Worm (Caenorhabditis elegans): ENCODE results near the gene C37H5.13.

DNA sequence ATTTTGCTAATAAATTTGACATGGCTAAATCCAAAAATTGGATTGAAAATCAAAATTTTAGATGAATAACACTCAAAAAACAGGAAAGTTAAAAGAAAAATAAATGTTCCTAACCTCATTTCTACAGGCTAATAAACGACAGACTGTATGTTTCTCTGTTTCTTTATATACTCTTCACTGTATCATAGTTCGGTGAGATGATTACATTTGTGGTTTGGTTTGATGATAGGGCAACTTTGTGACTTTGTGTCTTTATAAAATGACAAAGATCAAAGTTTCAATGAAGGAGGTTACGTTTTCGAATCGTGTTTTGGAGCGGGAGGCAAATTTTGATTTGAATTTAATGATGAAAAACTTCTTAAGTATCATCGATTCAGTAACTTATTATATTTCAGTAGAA, 26.7 kb upstream of the C37H5.13 start, which contains the start of gene ugt-12:
- TF ChIP-seq him-1 (tag; optimal IDR thresholded peaks at IDR 0.05) (no peak), W03F9.2 (tag; optimal IDR thresholded peaks at IDR 0.05) (no peak), dao-5 (tag; optimal IDR thresholded peaks at IDR 0.05) (no peak)
